Worm (Caenorhabditis elegans): ENCODE measurements around the gene nhr-221.

- TF ChIP-seq hrde-1 (tag; optimal IDR thresholded peaks at IDR 0.05; ENCODE audit: borderline replicate concordance) (no peak), nhr-120 (GFP tag; IDR thresholded peaks at IDR 0.05) (no peak), rec-8 (tag; optimal IDR thresholded peaks at IDR 0.05) (no peak)
Measured at ce11 chrV:3496880-3497279, 38.3 kb downstream of the nhr-221 start, which contains the start of gene C07G3.15.

Measured in whole organism, young adult.